Worm (Caenorhabditis elegans) whole organism, L1 larva: ENCODE measurements around the gene F58D2.5.
A peak's percentile ranks its signal among the peaks of the same experiment; 100 is the strongest.

Experiments
- C04F5.9 ChIP-seq: sonication (generic microtip); optimal IDR thresholded peaks from 2 replicates; lab custom pipeline; 2016; ENCODE audit warnings: missing genetic modification characterization, missing compliant biosample characterization
- blmp-1 ChIP-seq: fragments of 150-350 bp; optimal IDR thresholded peaks from 2 replicates; lab custom pipeline; 2014; ENCODE audit warnings: missing biosample characterization, missing genetic modification characterization
- ceh-63 ChIP-seq: fragments of 200-800 bp; sonication (Bioruptor generic); optimal IDR thresholded peaks from 2 replicates; lab custom pipeline; 2018; ENCODE audit warnings: mild to moderate bottlenecking, missing genetic modification characterization, missing compliant biosample characterization
- ceh-82 ChIP-seq, 3 experiments: fragments of 150-350 bp in 1 of 3; sonication (generic microtip) in 2 of 3; optimal IDR thresholded peaks; 2 replicates each; lab custom pipeline; 2014 to 2017; ENCODE audit warnings: missing biosample characterization in 3 of 3, missing genetic modification characterization in 3 of 3
- ceh-88 ChIP-seq: fragments of 200-800 bp; sonication (Bioruptor generic); IDR thresholded peaks from 2 replicates; pipeline ENCODE4 v1.3.6; 2022; ENCODE audit warnings: missing genetic modification characterization, missing compliant biosample characterization
- dpl-1 ChIP-seq, 3 experiments: fragments of 150-350 bp in 2 of 3; sonication (generic microtip) in 1 of 3; optimal IDR thresholded peaks; 2 replicates each; lab custom pipeline; 2014 to 2017; ENCODE audit warnings: missing biosample characterization in 3 of 3, missing genetic modification characterization in 3 of 3, missing genetic modification reagents in 3 of 3
- dsc-1 ChIP-seq: sonication (generic microtip); optimal IDR thresholded peaks from 2 replicates; lab custom pipeline; 2016; ENCODE audit warnings: mild to moderate bottlenecking, missing genetic modification characterization, missing compliant biosample characterization
- efl-1 ChIP-seq, 4 experiments: fragments of 150-350 bp; optimal IDR thresholded peaks in 3 of 4; peaks in 1 of 4; 1 replicate in 1 of 4; 2 replicates in 3 of 4; lab custom pipeline; 2014; ENCODE audit warnings: missing biosample characterization in 2 of 4, missing genetic modification characterization in 2 of 4, missing genetic modification reagents in 2 of 4
- elt-2 ChIP-seq: sonication (generic microtip); optimal IDR thresholded peaks from 2 replicates; lab custom pipeline; 2016; ENCODE audit warnings: missing genetic modification characterization, mild to moderate bottlenecking, inconsistent platforms, missing compliant biosample characterization, missing genetic modification reagents
- ets-5 ChIP-seq: fragments of 200-800 bp; sonication (Bioruptor generic); IDR thresholded peaks from 2 replicates; pipeline ENCODE4 v1.3.6; 2022; ENCODE audit warnings: missing genetic modification characterization, missing compliant biosample characterization
- fkh-4 ChIP-seq: sonication (generic microtip); optimal IDR thresholded peaks from 2 replicates; lab custom pipeline; 2016; ENCODE audit warnings: missing compliant biosample characterization, missing genetic modification characterization, borderline replicate concordance
- hpl-2 ChIP-seq: fragments of 150-350 bp; optimal IDR thresholded peaks from 2 replicates; lab custom pipeline; 2014; ENCODE audit warnings: missing biosample characterization, missing genetic modification reagents, missing genetic modification characterization
- isw-1 ChIP-seq: fragments of 200-800 bp; sonication (Bioruptor generic); IDR thresholded peaks from 2 replicates; pipeline ENCODE4 v1.3.6; 2022; ENCODE audit warnings: missing genetic modification characterization, missing compliant biosample characterization
- lin-15B ChIP-seq: fragments of 150-350 bp; sonication (generic microtip); optimal IDR thresholded peaks from 3 replicates; lab custom pipeline; 2014; ENCODE audit warnings: missing biosample characterization, missing genetic modification characterization
- lin-39 ChIP-seq: fragments of 150-350 bp; optimal IDR thresholded peaks from 2 replicates; lab custom pipeline; 2014; ENCODE audit warnings: missing biosample characterization, missing genetic modification reagents, missing genetic modification characterization
- lir-3 ChIP-seq: sonication (generic microtip); optimal IDR thresholded peaks from 2 replicates; lab custom pipeline; 2016; ENCODE audit warnings: mild to moderate bottlenecking, missing genetic modification characterization, moderate library complexity, missing compliant biosample characterization; ENCODE audit not compliant: poor library complexity
- lsy-2 ChIP-seq, 2 experiments: fragments of 150-350 bp; optimal IDR thresholded peaks; 2 replicates each; lab custom pipeline; 2014; ENCODE audit warnings: missing biosample characterization in 2 of 2, missing genetic modification characterization in 2 of 2
- mab-9 ChIP-seq: fragments of 200-800 bp; sonication (Bioruptor generic); IDR thresholded peaks from 2 replicates; pipeline ENCODE4 v1.3.6; 2022; ENCODE audit warnings: missing genetic modification reagents, missing genetic modification characterization, missing compliant biosample characterization
- mep-1 ChIP-seq: fragments of 150-350 bp; optimal IDR thresholded peaks from 2 replicates; lab custom pipeline; 2014; ENCODE audit warnings: missing biosample characterization, missing genetic modification characterization
- nhr-11 ChIP-seq: fragments of 150-350 bp; optimal IDR thresholded peaks from 2 replicates; lab custom pipeline; 2014; ENCODE audit warnings: missing biosample characterization, missing genetic modification characterization
- nhr-77 ChIP-seq: fragments of 150-350 bp; optimal IDR thresholded peaks from 2 replicates; lab custom pipeline; 2014; ENCODE audit warnings: missing biosample characterization, missing genetic modification characterization
- nhr-85 ChIP-seq: sonication (generic microtip); peaks from one replicate; lab custom pipeline; 2016; ENCODE audit warnings: missing genetic modification characterization, inconsistent platforms, missing compliant biosample characterization
- nhr-90 ChIP-seq: sonication (generic microtip); optimal IDR thresholded peaks from 2 replicates; lab custom pipeline; 2016; ENCODE audit warnings: mild to moderate bottlenecking, missing genetic modification characterization, missing compliant biosample characterization; ENCODE audit not compliant: poor library complexity
- pax-3 ChIP-seq: fragments of 200-800 bp; sonication (Bioruptor generic); optimal IDR thresholded peaks from 2 replicates; lab custom pipeline; 2018; ENCODE audit warnings: mild to moderate bottlenecking, missing genetic modification characterization, moderate library complexity, missing compliant biosample characterization
- skn-1 ChIP-seq: fragments of 150-350 bp; optimal IDR thresholded peaks from 2 replicates; lab custom pipeline; 2014; ENCODE audit warnings: missing biosample characterization, missing genetic modification characterization
- snu-23 ChIP-seq: sonication (generic microtip); optimal IDR thresholded peaks from 2 replicates; lab custom pipeline; 2016; ENCODE audit warnings: missing genetic modification characterization, missing compliant biosample characterization
- unc-130 ChIP-seq: fragments of 150-350 bp; optimal IDR thresholded peaks from 2 replicates; lab custom pipeline; 2017; ENCODE audit warnings: missing biosample characterization, missing genetic modification characterization, inconsistent platforms
- vab-15 ChIP-seq: sonication (generic microtip); optimal IDR thresholded peaks from 2 replicates; lab custom pipeline; 2017; ENCODE audit warnings: missing genotype, mild to moderate bottlenecking, missing genetic modification characterization, missing compliant biosample characterization
- zip-4 ChIP-seq: fragments of 200-800 bp; sonication (Bioruptor generic); optimal IDR thresholded peaks from 2 replicates; lab custom pipeline; 2018; ENCODE audit warnings: mild to moderate bottlenecking, missing genetic modification characterization, moderate library complexity, missing compliant biosample characterization
- ztf-11 ChIP-seq, 2 experiments: sonication (generic microtip); optimal IDR thresholded peaks; 2 replicates each; lab custom pipeline; 2016 to 2017; ENCODE audit warnings: missing genetic modification characterization in 2 of 2, missing biosample characterization in 1 of 2, missing compliant biosample characterization in 1 of 2

F58D2.5 gene

DNA sequence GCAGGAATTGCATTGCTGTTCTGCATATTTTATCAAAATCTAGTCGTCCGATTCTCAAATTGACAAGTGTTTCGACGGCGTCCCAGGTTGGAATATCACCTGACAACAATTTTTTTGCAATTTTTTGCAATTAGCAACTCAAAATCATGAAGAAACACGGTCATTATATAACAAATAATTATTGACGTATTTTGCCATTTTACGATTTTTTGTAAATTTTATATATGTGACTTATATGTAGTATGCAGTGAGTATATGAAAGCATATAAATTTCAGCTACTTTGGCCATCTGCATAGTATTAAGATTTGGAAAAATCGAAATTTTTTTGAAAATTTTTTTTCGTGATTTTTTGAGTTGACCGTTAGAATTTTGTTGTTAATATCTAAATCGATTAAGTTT lies 12.4 kb downstream of the F58D2.5 start, which contains the start of gene F58D2.3:
TSS of gene F58D2.3 (minus strand) at position 101 of the 400 bp plus-strand sequence.
- TF ChIP-seq mab-9 (GFP tag; lab: Robert Waterston, UW) = 0 out of 2 replicates have a peak, but pooled peaks have one; percentile 16
- no peak for TF ChIP-seq nhr-77 (tag; lab: Kevin White, UChicago)

DNA sequence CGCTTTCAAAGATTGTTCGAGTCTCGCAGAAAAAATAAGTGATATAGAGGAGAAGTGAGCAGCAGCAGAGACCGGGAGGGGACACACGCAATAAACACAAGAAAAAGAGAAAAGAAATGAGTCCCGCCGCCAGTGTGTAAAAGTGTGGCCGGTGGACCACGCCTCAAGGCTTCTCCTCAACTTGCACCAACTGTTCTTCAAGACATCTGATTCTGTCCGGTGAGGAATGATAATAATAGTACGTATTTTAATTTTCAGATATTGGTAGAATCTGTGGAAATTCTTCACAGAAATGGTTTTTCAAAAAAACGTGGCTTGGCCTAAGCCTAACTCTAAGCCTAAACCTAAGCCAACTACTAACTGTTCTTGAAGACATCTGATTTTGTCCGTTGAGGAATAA lies 13.8 kb downstream of the F58D2.5 start, which contains the start of gene lev-1:
TSS of gene lev-1 (minus strand) at position 101 of the 400 bp plus-strand sequence.
- TF ChIP-seq vab-15 (no peak), nhr-85 (tag; lab: Kevin White, UChicago) (peak; percentile 34)

DNA sequence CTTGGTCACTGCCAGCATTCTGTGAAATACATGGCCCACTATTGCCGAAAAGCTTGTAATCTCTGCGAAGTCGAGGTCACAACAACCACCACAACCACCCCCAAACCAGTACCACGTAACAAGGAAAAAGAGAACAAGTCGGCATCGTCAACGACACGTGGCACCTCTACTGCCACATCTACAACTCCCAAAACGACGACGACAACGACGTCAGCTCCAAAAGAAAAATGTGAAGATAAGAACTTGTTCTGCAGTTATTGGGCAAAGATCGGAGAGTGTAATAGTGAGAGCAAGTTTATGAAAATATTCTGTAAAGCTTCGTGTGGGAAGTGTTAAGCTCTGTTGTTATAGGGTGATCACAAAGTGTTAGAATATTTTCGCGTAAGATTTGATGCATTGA lies 19.8 kb downstream of the F58D2.5 start:
- TF ChIP-seq C04F5.9 (tag; lab: Kevin White, UChicago) = no peak
- TF ChIP-seq zip-4 (GFP tag; lab: Kevin White, UChicago) = no peak
- no peak for TF ChIP-seq isw-1 (GFP tag; lab: Robert Waterston, UW)
- no peak for TF ChIP-seq mep-1 (tag; lab: Kevin White, UChicago)
- TF ChIP-seq elt-2 = no peak
- no peak for TF ChIP-seq pax-3
- no peak for TF ChIP-seq snu-23
- TF ChIP-seq unc-130 (tag; lab: Kevin White, UChicago) = no peak
- TF ChIP-seq lin-15B = no peak
- no peak for TF ChIP-seq dsc-1 (tag; lab: Kevin White, UChicago)
- TF ChIP-seq hpl-2 (GFP tag; lab: Kevin White, UChicago) = no peak
- no peak for TF ChIP-seq ztf-11 (tag; optimal IDR thresholded peaks at IDR 0.05; lab: Kevin White, UChicago)
- no peak for TF ChIP-seq efl-1 (optimal IDR thresholded peaks at IDR 0.05; lab: Kevin White, UChicago)
- TF ChIP-seq efl-1 (GFP tag; optimal IDR thresholded peaks at IDR 0.05 in 1 of 2; lab: Kevin White, UChicago) = no peak
- TF ChIP-seq dpl-1 (GFP tag; optimal IDR thresholded peaks at IDR 0.05; lab: Kevin White, UChicago) = no peak
- TF ChIP-seq blmp-1 = no peak
- TF ChIP-seq skn-1 (tag; lab: Kevin White, UChicago) = no peak

DNA sequence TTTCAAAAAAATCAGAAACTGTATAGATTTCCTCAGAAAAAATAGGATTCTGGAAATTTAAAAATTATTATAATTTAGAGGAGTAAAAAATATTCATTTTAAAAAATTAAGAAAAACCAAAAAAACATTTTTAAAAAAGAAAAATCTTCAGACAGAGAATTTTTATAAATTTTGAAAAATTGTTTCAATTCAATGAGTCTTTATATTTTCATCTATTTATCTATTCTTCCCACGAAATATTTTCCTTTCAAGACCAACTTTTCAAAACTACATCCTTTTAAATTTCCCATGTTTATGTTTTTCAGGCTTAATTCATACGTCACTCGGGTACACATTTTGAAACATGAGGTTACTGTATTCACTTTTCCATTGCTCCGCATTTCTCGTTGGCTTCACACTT lies 22.9 kb downstream of the F58D2.5 start, which contains the start of gene nas-14:
TSS of gene nas-14 (plus strand) at position 301 of the 400 bp plus-strand sequence.
- TF ChIP-seq nhr-90 = no peak
- TF ChIP-seq fkh-4 (tag; lab: Kevin White, UChicago) = no peak
- no peak for TF ChIP-seq nhr-11 (tag; lab: Kevin White, UChicago)
- TF ChIP-seq vab-15 = no peak
- TF ChIP-seq lin-15B = no peak
- no peak for TF ChIP-seq zip-4 (GFP tag; lab: Kevin White, UChicago)

DNA sequence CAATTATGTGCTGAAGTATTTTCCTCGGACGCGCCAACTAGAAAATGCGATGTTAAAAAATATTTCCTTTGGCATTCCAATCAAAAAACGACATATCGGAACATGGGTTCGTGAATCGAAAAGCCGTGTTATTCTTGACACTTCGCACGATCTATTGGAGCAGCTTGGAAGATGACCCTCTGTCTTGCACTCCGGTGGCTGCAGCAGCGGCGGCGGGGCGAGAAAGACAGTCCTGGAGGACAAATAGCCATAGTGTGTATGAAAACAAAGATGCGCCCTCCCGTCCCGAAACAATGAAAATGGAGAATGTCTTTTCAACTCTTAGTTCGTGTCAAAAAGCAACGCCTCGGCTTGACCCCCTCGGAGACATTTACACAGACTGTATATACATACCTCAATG lies 25.6 kb downstream of the F58D2.5 start:
- no peak for TF ChIP-seq ceh-63
- TF ChIP-seq ets-5 (GFP tag; lab: Robert Waterston, UW) = 0 out of 2 replicates have a peak, but pooled peaks have one; percentile 70
- no peak for TF ChIP-seq ceh-82 (tag; optimal IDR thresholded peaks at IDR 0.05; lab: Kevin White, UChicago)

DNA sequence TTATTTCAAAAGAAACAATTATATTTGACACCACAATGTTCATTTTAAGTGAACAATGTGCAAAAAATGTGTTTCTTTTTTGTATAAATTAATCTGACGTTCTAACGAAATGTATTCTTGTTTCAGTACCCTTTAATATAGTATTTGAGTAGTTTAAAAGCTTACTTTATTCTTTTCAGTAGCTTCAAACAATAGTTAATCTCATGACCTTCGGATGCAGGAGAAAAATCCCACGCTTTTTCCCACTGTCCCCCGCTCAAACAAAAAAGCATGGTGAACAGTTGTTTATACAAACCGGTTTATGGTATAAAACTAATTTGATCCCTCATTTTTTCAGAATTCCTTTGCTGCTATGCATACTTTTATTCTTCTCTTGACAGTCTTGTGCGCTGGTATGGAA lies 28.0 kb downstream of the F58D2.5 start, which contains the start of gene scl-14:
TSS of gene scl-14 (plus strand) at position 301 of the 400 bp plus-strand sequence.
- TF ChIP-seq lin-39 (tag; lab: Kevin White, UChicago) (no peak), unc-130 (tag; lab: Kevin White, UChicago) (no peak), lsy-2 (tag; optimal IDR thresholded peaks at IDR 0.05; lab: Kevin White, UChicago) (no peak), ceh-88 (GFP tag; lab: Robert Waterston, UW) (no peak), lir-3 (tag; lab: Kevin White, UChicago) (no peak)
